Fruit fly (Drosophila melanogaster) whole organism: ENCODE results near the gene pall.

Experiments
- EcR ChIP-seq, 2 experiments: fragments of >200 bp; optimal IDR thresholded peaks; 2 replicates each; lab custom pipeline; 2017; ENCODE audit warnings: missing biosample characterization in 2 of 2, missing genetic modification characterization in 2 of 2, missing genetic modification reagents in 2 of 2
- usp ChIP-seq: fragments of >200 bp; optimal IDR thresholded peaks from 2 replicates; lab custom pipeline; 2017; ENCODE audit warnings: missing biosample characterization, missing genetic modification characterization, mixed read lengths

The pall gene

DNA sequence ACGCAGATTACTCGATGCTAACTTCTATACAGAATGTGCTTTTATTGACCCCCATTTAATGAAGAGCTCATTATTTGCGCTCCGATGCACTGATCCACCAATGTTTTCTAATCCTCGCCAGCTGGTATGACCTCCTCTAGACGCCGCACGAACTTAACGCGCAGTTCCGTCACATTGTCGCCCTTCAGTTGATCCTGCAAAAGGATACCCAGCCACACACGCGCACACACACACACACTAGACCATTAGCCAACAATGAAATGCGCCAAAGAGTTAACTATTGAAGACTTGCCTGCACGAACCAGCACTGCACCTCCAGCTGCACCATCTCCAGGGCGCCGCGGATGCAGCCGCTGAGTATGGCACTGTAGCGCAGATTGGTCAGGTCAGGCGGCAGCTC is 48.7 kb downstream of the pall start:
- TF ChIP-seq usp (GFP tag; lab: Kevin White, UChicago) (no peak), EcR (GFP tag; optimal IDR thresholded peaks at IDR 0.05; lab: Kevin White, UChicago) (no peak)
